Worm (Caenorhabditis elegans): ENCODE measurements around the gene K08H10.6.

K08H10.6 gene

DNA sequence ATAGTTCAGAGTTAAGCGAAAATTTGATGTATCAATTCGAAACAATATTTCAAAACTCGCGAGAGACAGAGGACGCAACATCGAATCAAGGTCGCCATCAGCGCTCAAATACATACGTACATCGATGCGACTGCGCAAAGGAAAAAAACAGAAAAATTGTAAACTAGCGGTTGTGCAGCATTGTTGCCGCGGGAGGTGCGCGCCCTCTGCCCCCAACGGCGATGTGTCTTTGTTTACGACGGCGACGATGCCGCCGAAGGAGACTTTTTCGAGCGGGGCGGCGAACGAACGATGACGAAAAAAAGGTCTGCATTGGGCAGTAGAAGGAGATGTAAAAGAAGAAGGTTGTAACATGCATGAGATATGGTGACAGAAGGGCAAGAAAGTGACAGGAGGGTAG, 32.8 kb downstream of the K08H10.6 start:
- TF ChIP-seq set-16 (GFP tag; IDR thresholded peaks at IDR 0.05) (peak; percentile 44; the same call in 1 of the 2 replicates), dve-1 (tag; optimal IDR thresholded peaks at IDR 0.05; ENCODE audit: insufficient read depth) (no peak), ceh-20 (GFP tag; IDR thresholded peaks at IDR 0.05) (0 out of 2 replicates have a peak, but pooled peaks have one; percentile 35), unc-62 (GFP tag; optimal IDR thresholded peaks at IDR 0.05 in 1 of 2) (peak in 1 of 2 experiments; percentile 71), unc-62 (tag; optimal IDR thresholded peaks at IDR 0.05) (no peak), mxl-2 (GFP tag; conservative IDR thresholded peaks at IDR 0.05) (no peak), pha-4 (GFP tag; IDR thresholded peaks at IDR 0.05) (no peak), pha-4 (tag; optimal IDR thresholded peaks at IDR 0.05) (no peak), nhr-25 (tag; optimal IDR thresholded peaks at IDR 0.05; ENCODE audit: borderline replicate concordance, insufficient read depth) (peak; percentile 28), lsy-2 (tag; optimal IDR thresholded peaks at IDR 0.05) (no peak), mep-1 (tag; optimal IDR thresholded peaks at IDR 0.05) (peak; percentile 17), dmd-9 (GFP tag; IDR thresholded peaks at IDR 0.05) (no peak), attf-4 (tag; optimal IDR thresholded peaks at IDR 0.05) (no peak), ctbp-1 (GFP tag; IDR thresholded peaks at IDR 0.05) (no peak), gei-8 (GFP tag; optimal IDR thresholded peaks at IDR 0.05) (no peak), mes-2 (tag; optimal IDR thresholded peaks at IDR 0.05; ENCODE audit: poor library complexity, severe bottlenecking) (peak; percentile 6), nhr-41 (GFP tag; IDR thresholded peaks at IDR 0.05) (no peak)

DNA sequence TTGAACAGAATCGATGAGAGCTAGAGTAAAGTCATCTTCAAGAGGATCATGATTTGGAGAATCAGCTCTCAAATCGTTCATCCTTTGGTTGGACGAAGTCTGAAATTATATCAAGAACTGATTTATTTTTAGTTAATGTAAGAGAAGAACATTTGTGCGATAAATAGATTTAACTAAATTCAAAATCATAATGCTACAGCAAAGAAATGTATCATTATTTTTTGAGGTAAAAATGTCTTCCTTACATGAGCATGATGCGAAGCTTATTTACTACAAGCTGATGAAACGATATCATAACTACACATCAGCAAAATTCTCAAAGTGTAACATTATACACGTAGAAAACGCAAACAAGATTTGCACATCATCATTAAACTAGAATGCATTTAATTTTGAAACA, 33.3 kb downstream of the K08H10.6 start, which contains the start of gene madf-4:
Gene madf-4 (minus strand): TSS at position 101 of the 400 bp plus-strand sequence.
- TF ChIP-seq nhr-42 (GFP tag; IDR thresholded peaks at IDR 0.05) = no peak
- TF ChIP-seq hmg-1.1 (GFP tag; IDR thresholded peaks at IDR 0.05) = no peak
- TF ChIP-seq egl-43 (GFP tag; IDR thresholded peaks at IDR 0.05) = no peak
- no peak for TF ChIP-seq vab-7 (GFP tag; IDR thresholded peaks at IDR 0.05)
- no peak for TF ChIP-seq daf-16 (GFP tag; optimal IDR thresholded peaks at IDR 0.05)
- TF ChIP-seq daf-16 (tag; optimal IDR thresholded peaks at IDR 0.05) = no peak
- no peak for TF ChIP-seq duxl-1 (tag; optimal IDR thresholded peaks at IDR 0.05; ENCODE audit: poor library complexity)
- TF ChIP-seq lir-3 (tag; optimal IDR thresholded peaks at IDR 0.05) = no peak
- TF ChIP-seq daf-12 (tag; optimal IDR thresholded peaks at IDR 0.05) = no peak
- no peak for TF ChIP-seq mdt-29 (GFP tag; IDR thresholded peaks at IDR 0.05)

DNA sequence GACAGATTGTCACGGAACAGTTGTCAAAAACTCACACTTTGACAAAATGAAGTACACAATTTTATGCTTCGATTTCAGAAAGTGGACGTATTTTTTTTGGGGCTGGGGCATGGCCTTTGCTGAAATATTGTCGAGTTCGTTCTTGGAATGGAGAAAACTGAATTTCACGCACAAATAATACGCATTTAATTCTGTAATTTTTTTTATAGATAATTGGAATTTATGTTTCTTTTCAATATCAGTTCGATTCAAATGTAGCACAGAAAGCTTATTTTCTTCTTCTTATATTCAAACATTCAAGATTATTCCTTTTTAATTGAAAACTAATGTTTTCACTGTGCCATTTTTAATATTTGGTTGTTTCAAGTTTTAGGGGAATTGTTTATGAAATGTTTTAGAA, 35.3 kb downstream of the K08H10.6 start, which contains the start of gene T07C12.10:
Gene T07C12.10 (minus strand): TSS at position 101 of the 400 bp plus-strand sequence.
- TF ChIP-seq jun-1 (tag; optimal IDR thresholded peaks at IDR 0.05) (no peak), unc-62 (GFP tag; optimal IDR thresholded peaks at IDR 0.05 in 1 of 2) (no peak), unc-62 (tag; optimal IDR thresholded peaks at IDR 0.05) (no peak)

DNA sequence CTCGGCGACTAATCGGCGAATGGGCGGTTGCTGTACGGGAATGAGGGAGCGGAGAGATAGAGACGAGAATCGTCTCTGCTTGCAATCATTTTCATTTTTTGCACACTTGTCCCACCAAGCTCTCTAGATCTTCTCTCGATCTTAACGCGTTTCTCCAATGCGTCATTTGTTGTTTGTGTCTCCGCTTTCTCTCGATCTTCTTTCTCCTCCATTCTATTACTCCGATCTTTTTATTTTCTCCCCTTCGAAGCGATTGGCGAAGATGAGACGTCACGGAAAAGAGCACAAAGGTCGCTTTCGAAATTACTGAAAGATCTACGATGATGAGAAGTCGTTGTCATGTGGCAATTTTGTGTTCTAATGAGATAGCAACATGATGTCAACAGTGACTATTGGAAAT, 37.0 kb downstream of the K08H10.6 start:
- TF ChIP-seq snpc-1.2 (GFP tag; IDR thresholded peaks at IDR 0.05) = no peak
- TF ChIP-seq tag-97 (GFP tag; IDR thresholded peaks at IDR 0.05) = no peak
- no peak for TF ChIP-seq attf-4 (tag; optimal IDR thresholded peaks at IDR 0.05)
- TF ChIP-seq hlh-30 (tag; optimal IDR thresholded peaks at IDR 0.05; ENCODE audit: insufficient read depth) = no peak
- TF ChIP-seq nhr-48 (tag; optimal IDR thresholded peaks at IDR 0.05) = no peak
- peak; percentile 58 for TF ChIP-seq hlh-11 (tag; optimal IDR thresholded peaks at IDR 0.05)
- TF ChIP-seq zfp-3 (GFP tag; conservative IDR thresholded peaks at IDR 0.05) = no peak
- TF ChIP-seq ztf-7 (tag; optimal IDR thresholded peaks at IDR 0.05) = no peak
- TF ChIP-seq unc-62 (GFP tag; optimal IDR thresholded peaks at IDR 0.05 in 1 of 2) = peak in 1 of 2 experiments; percentile 76
- no peak for TF ChIP-seq unc-62 (tag; optimal IDR thresholded peaks at IDR 0.05)
- no peak for TF ChIP-seq pqm-1 (tag; optimal IDR thresholded peaks at IDR 0.05)
- TF ChIP-seq lim-7 (GFP tag; IDR thresholded peaks at IDR 0.05) = no peak
- peak; percentile 21 for TF ChIP-seq aha-1 (tag)
- peak; percentile 56 for TF ChIP-seq nhr-11 (tag; optimal IDR thresholded peaks at IDR 0.05)
- no peak for TF ChIP-seq ces-1 (GFP tag; optimal IDR thresholded peaks at IDR 0.05)
- no peak for TF ChIP-seq rbr-2 (tag; optimal IDR thresholded peaks at IDR 0.05)
- TF ChIP-seq egl-27 (tag; optimal IDR thresholded peaks at IDR 0.05) = no peak
- TF ChIP-seq daf-16 (GFP tag; optimal IDR thresholded peaks at IDR 0.05) = peak in 1 of 2 experiments; percentile 83
- no peak for TF ChIP-seq daf-16 (tag; optimal IDR thresholded peaks at IDR 0.05)
